Fruit fly (Drosophila melanogaster): ENCODE data around the gene CG32984.

DNA sequence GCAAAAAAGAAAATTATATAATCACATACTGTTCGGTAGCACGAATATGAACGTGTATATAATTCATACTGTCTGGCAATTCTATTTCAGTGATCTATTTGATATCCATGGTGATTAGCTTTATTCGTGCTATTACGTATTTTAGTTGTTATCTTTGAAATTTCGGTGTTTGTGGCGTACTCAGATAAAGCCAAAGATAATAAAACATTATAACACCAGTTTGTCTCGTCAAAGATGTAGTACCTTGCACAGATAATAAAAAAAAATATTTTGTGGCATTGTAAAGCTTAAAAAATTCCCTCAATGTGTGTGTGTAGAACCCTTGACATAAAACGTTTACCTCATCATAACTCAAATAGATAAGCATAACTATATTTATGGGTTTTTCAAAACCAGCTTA is 16.8 kb upstream of the CG32984 start:
- TF ChIP-seq CG32121 (GFP tag; IDR thresholded peaks at IDR 0.05) (no peak), CG12605 (GFP tag; IDR thresholded peaks at IDR 0.05) (no peak), CG8159 (tag; optimal IDR thresholded peaks at IDR 0.05) (no peak), gl (tag; optimal IDR thresholded peaks at IDR 0.05) (no peak), CG4496 (GFP tag; IDR thresholded peaks at IDR 0.05) (no peak), CG14655 (GFP tag; optimal IDR thresholded peaks at IDR 0.05) (no peak), EcR (GFP tag; optimal IDR thresholded peaks at IDR 0.05) (no peak), CG10348 (GFP tag; IDR thresholded peaks at IDR 0.05) (no peak), Ets98B (GFP tag; IDR thresholded peaks at IDR 0.05) (no peak), CG9948 (tag; optimal IDR thresholded peaks at IDR 0.05) (no peak)

Data from whole organism, pupa.